Worm (Caenorhabditis elegans) whole organism, early embryonic: ENCODE measurements around the gene ndub-2.

Experiments
- B0310.2 ChIP-seq: sonication (generic microtip); optimal IDR thresholded peaks from 2 replicates; lab custom pipeline; 2016; ENCODE audit warnings: mild to moderate bottlenecking, missing genetic modification characterization, missing compliant biosample characterization
- F13C5.2 ChIP-seq: sonication (generic microtip); optimal IDR thresholded peaks from 2 replicates; lab custom pipeline; 2017; ENCODE audit warnings: mild to moderate bottlenecking, missing genetic modification characterization, inconsistent platforms, missing compliant biosample characterization
- ama-1 ChIP-seq: fragments of 150-350 bp; optimal IDR thresholded peaks from 2 replicates; lab custom pipeline; 2014
- flt-1 ChIP-seq: fragments of 200-800 bp; sonication (Bioruptor generic); IDR thresholded peaks from 2 replicates; pipeline ENCODE4 v1.3.6; 2022; ENCODE audit warnings: missing genetic modification characterization, missing compliant biosample characterization
- hnd-1 ChIP-seq: sonication (generic microtip); optimal IDR thresholded peaks from 2 replicates; lab custom pipeline; 2016; ENCODE audit warnings: missing genetic modification characterization, missing compliant biosample characterization
- tbx-11 ChIP-seq: fragments of 200-800 bp; sonication (Bioruptor generic); IDR thresholded peaks from 2 replicates; pipeline ENCODE4 v1.3.6; 2022; ENCODE audit warnings: missing genetic modification characterization, missing compliant biosample characterization

DNA sequence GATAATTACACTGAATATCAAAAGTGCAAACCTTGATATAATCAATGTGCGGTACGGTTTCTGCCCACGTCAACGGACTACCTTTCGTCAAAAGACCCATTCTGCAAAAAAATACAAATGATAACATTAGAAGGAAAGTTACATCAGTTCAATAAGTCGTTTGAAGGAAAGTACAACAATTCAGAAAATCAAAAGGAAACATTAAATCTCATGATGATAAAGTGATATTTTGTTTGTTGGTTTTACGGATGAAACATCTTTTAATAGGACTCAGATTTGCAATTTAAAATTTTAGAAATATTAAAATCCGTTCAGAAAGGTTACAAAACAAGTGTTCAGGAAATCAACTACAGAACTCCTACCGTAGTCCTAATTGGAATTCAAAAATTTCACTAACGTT is 42.0 kb downstream of the ndub-2 start, which contains the start of gene gcs-1:
- TF ChIP-seq B0310.2 (no peak), flt-1 (GFP tag; lab: Robert Waterston, UW) (no peak), ama-1 (lab: Kevin White, UChicago) (no peak), tbx-11 (no peak), hnd-1 (tag; lab: Kevin White, UChicago) (no peak), F13C5.2 (no peak)
